Worm (Caenorhabditis elegans): ENCODE data around the gene unc-115.

ce11 chrX:10158716-10159115, 12.0 kb downstream of the unc-115 start, which contains the start of gene erd-2.1:
- no peak for TF ChIP-seq elt-3 (tag; optimal IDR thresholded peaks at IDR 0.05)
- no peak for TF ChIP-seq nhr-237 (tag; optimal IDR thresholded peaks at IDR 0.05)
- TF ChIP-seq nhr-28 (tag; optimal IDR thresholded peaks at IDR 0.05): no peak
- TF ChIP-seq mep-1 (tag; optimal IDR thresholded peaks at IDR 0.05): peak; percentile 26
- no peak for TF ChIP-seq elt-1 (tag; optimal IDR thresholded peaks at IDR 0.05; ENCODE audit: borderline replicate concordance, insufficient read depth)
- no peak for TF ChIP-seq lsy-2 (tag; optimal IDR thresholded peaks at IDR 0.05)
